Worm (Caenorhabditis elegans) whole organism, L3 larva: ENCODE measurements around the gene tmem-135.

Source experiments
- R02D3.7 ChIP-seq: fragments of 150-350 bp; optimal IDR thresholded peaks from 2 replicates; lab custom pipeline; 2014; ENCODE audit warnings: missing biosample characterization, missing genetic modification characterization
- nhr-237 ChIP-seq: fragments of 150-350 bp; optimal IDR thresholded peaks from 2 replicates; lab custom pipeline; 2014; ENCODE audit warnings: missing biosample characterization, missing genetic modification characterization
- nhr-25 ChIP-seq: sonication (generic microtip); optimal IDR thresholded peaks from 2 replicates; lab custom pipeline; 2017; ENCODE audit warnings: missing biosample characterization, missing genetic modification characterization
- pha-4 ChIP-seq: fragments of 150-350 bp; optimal IDR thresholded peaks from 2 replicates; lab custom pipeline; 2014; ENCODE audit warnings: missing biosample characterization, missing genetic modification reagents, missing genetic modification characterization
- pqm-1 ChIP-seq: fragments of 150-350 bp; optimal IDR thresholded peaks from 2 replicates; lab custom pipeline; 2017; ENCODE audit warnings: missing biosample characterization, missing genetic modification characterization, inconsistent platforms
- snpc-4 ChIP-seq: fragments of 150-350 bp; optimal IDR thresholded peaks from 2 replicates; lab custom pipeline; 2014; ENCODE audit warnings: missing biosample characterization, missing genetic modification characterization
- zag-1 ChIP-seq: fragments of 150-350 bp; optimal IDR thresholded peaks from 2 replicates; lab custom pipeline; 2014; ENCODE audit warnings: missing biosample characterization, missing genetic modification characterization

ce11 chrX:4662964-4663684 lies 10.4 kb upstream of the tmem-135 start:
- no peak for TF ChIP-seq pha-4 (tag; lab: Kevin White, UChicago)
- no peak for TF ChIP-seq snpc-4
- TF ChIP-seq zag-1 = no peak
- TF ChIP-seq nhr-237 (tag; lab: Kevin White, UChicago) = no peak
- TF ChIP-seq pqm-1 = peak; percentile 21
- no peak for TF ChIP-seq R02D3.7 (tag; lab: Kevin White, UChicago)
- TF ChIP-seq nhr-25 (tag; lab: Kevin White, UChicago) = no peak
